Worm (Caenorhabditis elegans) whole organism, late embryonic: ENCODE data around the gene ddl-1.

Source experiments
- F13H6.1 ChIP-seq: sonication (generic microtip); optimal IDR thresholded peaks from 2 replicates; lab custom pipeline; 2016; ENCODE audit warnings: missing genetic modification characterization, missing compliant biosample characterization
- T23F11.4 ChIP-seq: fragments of 200-800 bp; sonication (Bioruptor generic); optimal IDR thresholded peaks from 2 replicates; lab custom pipeline; 2018; ENCODE audit warnings: mild to moderate bottlenecking, missing genetic modification characterization, missing compliant biosample characterization
- ama-1 ChIP-seq: fragments of 150-350 bp; optimal IDR thresholded peaks from 2 replicates; lab custom pipeline; 2014
- ceh-14 ChIP-seq: sonication (generic microtip); optimal IDR thresholded peaks from 2 replicates; lab custom pipeline; 2016; ENCODE audit warnings: missing genotype, missing genetic modification characterization, missing compliant biosample characterization
- ceh-18 ChIP-seq: sonication (generic microtip); optimal IDR thresholded peaks from 2 replicates; lab custom pipeline; 2016; ENCODE audit warnings: missing genetic modification characterization, missing compliant biosample characterization
- ceh-19 ChIP-seq: fragments of 200-800 bp; sonication (Bioruptor generic); optimal IDR thresholded peaks from 2 replicates; lab custom pipeline; 2018; ENCODE audit warnings: mild to moderate bottlenecking, missing genetic modification characterization, missing compliant biosample characterization
- ceh-2 ChIP-seq: sonication (generic microtip); optimal IDR thresholded peaks from 2 replicates; lab custom pipeline; 2016; ENCODE audit warnings: missing genotype, missing genetic modification characterization, missing compliant biosample characterization
- ceh-22 ChIP-seq: sonication (generic microtip); optimal IDR thresholded peaks from 2 replicates; lab custom pipeline; 2017; ENCODE audit warnings: missing biosample characterization, missing genetic modification characterization
- ceh-24 ChIP-seq: sonication (generic microtip); optimal IDR thresholded peaks from 2 replicates; lab custom pipeline; 2016; ENCODE audit warnings: mild to moderate bottlenecking, missing genetic modification characterization, missing compliant biosample characterization
- ceh-31 ChIP-seq: sonication (generic microtip); optimal IDR thresholded peaks from 2 replicates; lab custom pipeline; 2016; ENCODE audit warnings: missing genetic modification characterization, missing compliant biosample characterization
- ceh-34 ChIP-seq: sonication (generic microtip); optimal IDR thresholded peaks from 2 replicates; lab custom pipeline; 2016; ENCODE audit warnings: mild to moderate bottlenecking, missing genetic modification characterization, missing compliant biosample characterization
- ceh-6 ChIP-seq: fragments of 200-800 bp; sonication (Bioruptor generic); optimal IDR thresholded peaks from 2 replicates; lab custom pipeline; 2018; ENCODE audit warnings: mild to moderate bottlenecking, missing genetic modification characterization, missing compliant biosample characterization
- che-1 ChIP-seq: sonication (generic microtip); optimal IDR thresholded peaks from 2 replicates; lab custom pipeline; 2016; ENCODE audit warnings: mild to moderate bottlenecking, missing genetic modification characterization, missing compliant biosample characterization
- dmd-4 ChIP-seq: sonication (generic microtip); optimal IDR thresholded peaks from 2 replicates; lab custom pipeline; 2016; ENCODE audit warnings: borderline replicate concordance, missing genetic modification characterization, missing compliant biosample characterization
- dve-1 ChIP-seq: sonication (generic microtip); optimal IDR thresholded peaks from 2 replicates; lab custom pipeline; 2017; ENCODE audit warnings: antibody characterized with exemption, mild to moderate bottlenecking, missing genetic modification characterization, missing compliant biosample characterization
- elt-2 ChIP-seq: sonication (generic microtip); optimal IDR thresholded peaks from 2 replicates; lab custom pipeline; 2016; ENCODE audit warnings: missing genetic modification reagents, missing genetic modification characterization, missing compliant biosample characterization
- elt-4 ChIP-seq: sonication (generic microtip); optimal IDR thresholded peaks from 2 replicates; lab custom pipeline; 2016; ENCODE audit warnings: missing genetic modification characterization, missing compliant biosample characterization
- ets-4 ChIP-seq: sonication (generic microtip); optimal IDR thresholded peaks from 2 replicates; lab custom pipeline; 2016; ENCODE audit warnings: missing genetic modification characterization, missing compliant biosample characterization
- fax-1 ChIP-seq: sonication (generic microtip); optimal IDR thresholded peaks from 2 replicates; lab custom pipeline; 2016; ENCODE audit warnings: missing genotype, missing genetic modification characterization, missing compliant biosample characterization
- fkh-10 ChIP-seq: fragments of 150-350 bp; optimal IDR thresholded peaks from 2 replicates; lab custom pipeline; 2014; ENCODE audit warnings: missing biosample characterization, missing genetic modification reagents, missing genetic modification characterization
- gmeb-2 ChIP-seq: sonication (generic microtip); optimal IDR thresholded peaks from 2 replicates; lab custom pipeline; 2016; ENCODE audit warnings: missing genetic modification characterization, inconsistent platforms, missing compliant biosample characterization
- hlh-15 ChIP-seq: sonication (generic microtip); optimal IDR thresholded peaks from 2 replicates; lab custom pipeline; 2016; ENCODE audit warnings: missing genetic modification characterization, missing compliant biosample characterization
- hlh-30 ChIP-seq: sonication (generic microtip); optimal IDR thresholded peaks from 2 replicates; lab custom pipeline; 2017; ENCODE audit warnings: antibody characterized with exemption, missing genetic modification characterization, missing compliant biosample characterization; ENCODE audit not compliant: insufficient read depth
- lim-6 ChIP-seq: sonication (generic microtip); optimal IDR thresholded peaks from 2 replicates; lab custom pipeline; 2016; ENCODE audit warnings: missing genetic modification characterization, missing compliant biosample characterization
- madf-2 ChIP-seq: sonication (generic microtip); optimal IDR thresholded peaks from 2 replicates; lab custom pipeline; 2017; ENCODE audit warnings: missing genetic modification characterization, missing compliant biosample characterization
- mec-3 ChIP-seq: sonication (generic microtip); optimal IDR thresholded peaks from 2 replicates; lab custom pipeline; 2016; ENCODE audit warnings: borderline replicate concordance, missing genetic modification characterization, missing compliant biosample characterization
- nfya-1 ChIP-seq: sonication (generic microtip); optimal IDR thresholded peaks from 2 replicates; lab custom pipeline; 2017; ENCODE audit warnings: missing genetic modification characterization, mild to moderate bottlenecking, missing compliant biosample characterization, antibody characterized with exemption, moderate library complexity
- npax-4 ChIP-seq: sonication (generic microtip); optimal IDR thresholded peaks from 2 replicates; lab custom pipeline; 2016; ENCODE audit warnings: missing genetic modification characterization, missing compliant biosample characterization
- pag-3 ChIP-seq: sonication (generic microtip); optimal IDR thresholded peaks from 2 replicates; lab custom pipeline; 2016; ENCODE audit warnings: missing compliant biosample characterization, missing genetic modification characterization, borderline replicate concordance
- pat-9 ChIP-seq: fragments of 200-800 bp; sonication (Bioruptor generic); optimal IDR thresholded peaks from 2 replicates; lab custom pipeline; 2018; ENCODE audit warnings: mild to moderate bottlenecking, missing genetic modification characterization, moderate library complexity, missing compliant biosample characterization
- pha-4 ChIP-seq: fragments of 150-350 bp; optimal IDR thresholded peaks from 2 replicates; lab custom pipeline; 2018; ENCODE audit warnings: missing biosample characterization, missing genetic modification reagents, missing genetic modification characterization
- pros-1 ChIP-seq: fragments of 150-350 bp; optimal IDR thresholded peaks from 2 replicates; lab custom pipeline; 2014; ENCODE audit warnings: missing biosample characterization, missing genetic modification reagents, missing genetic modification characterization
- rnt-1 ChIP-seq: sonication (generic microtip); optimal IDR thresholded peaks from 2 replicates; lab custom pipeline; 2016; ENCODE audit warnings: missing genetic modification characterization, missing compliant biosample characterization
- sdc-2 ChIP-seq: sonication (generic microtip); optimal IDR thresholded peaks from 2 replicates; lab custom pipeline; 2016; ENCODE audit warnings: missing genotype, missing genetic modification characterization, missing compliant biosample characterization
- syd-9 ChIP-seq: sonication (generic microtip); optimal IDR thresholded peaks from 2 replicates; lab custom pipeline; 2016; ENCODE audit warnings: mild to moderate bottlenecking, missing genetic modification characterization, moderate library complexity, missing compliant biosample characterization
- tbx-2 ChIP-seq: sonication (generic microtip); optimal IDR thresholded peaks from 2 replicates; lab custom pipeline; 2016; ENCODE audit warnings: missing genetic modification characterization, missing compliant biosample characterization
- tbx-7 ChIP-seq: sonication (generic microtip); optimal IDR thresholded peaks from 2 replicates; lab custom pipeline; 2016; ENCODE audit warnings: missing genotype, missing genetic modification characterization, missing compliant biosample characterization
- unc-3 ChIP-seq, 2 experiments: fragments of 200-800 bp in 1 of 2; sonication (Bioruptor generic) in 1 of 2; sonication (generic microtip) in 1 of 2; conservative IDR thresholded peaks in 1 of 2; optimal IDR thresholded peaks in 1 of 2; 2 replicates each; pipeline versions ENCODE4 v1.3.6 to Lab custom; 2016 to 2022; ENCODE audit warnings: missing compliant biosample characterization in 2 of 2, missing genetic modification characterization in 2 of 2, missing genetic modification reagents in 1 of 2
- unc-42 ChIP-seq: sonication (generic microtip); optimal IDR thresholded peaks from 2 replicates; lab custom pipeline; 2016; ENCODE audit warnings: missing genotype, missing genetic modification characterization, missing compliant biosample characterization
- unc-55 ChIP-seq: sonication (generic microtip); optimal IDR thresholded peaks from 2 replicates; lab custom pipeline; 2017; ENCODE audit warnings: missing biosample characterization, missing genetic modification reagents, missing genetic modification characterization
- unc-86 ChIP-seq: sonication (generic microtip); optimal IDR thresholded peaks from 2 replicates; lab custom pipeline; 2016; ENCODE audit warnings: missing genetic modification characterization, missing compliant biosample characterization
- zip-5 ChIP-seq: sonication (generic microtip); optimal IDR thresholded peaks from 2 replicates; lab custom pipeline; 2016; ENCODE audit warnings: missing genetic modification characterization, missing compliant biosample characterization

The ddl-1 gene

ce11 chrII:5660736-5661734 lies 12.9 kb upstream of the ddl-1 start, which contains the start of the genes ift-43 and mdt-26 (continued):
- TF ChIP-seq dve-1 (tag; lab: Kevin White, UChicago): peak; percentile 27
- TF ChIP-seq unc-55 (GFP tag; lab: Kevin White, UChicago): peak; percentile 70
- peak; percentile 53 for TF ChIP-seq ceh-22 (tag; lab: Kevin White, UChicago)
- peak; percentile 59 for TF ChIP-seq gmeb-2 (tag; lab: Kevin White, UChicago)
- TF ChIP-seq ceh-34: peak; percentile 9
- TF ChIP-seq dmd-4: no peak
- no peak for TF ChIP-seq T23F11.4 (GFP tag; lab: Kevin White, UChicago)
- peak; percentile 73 for TF ChIP-seq tbx-2 (tag; lab: Kevin White, UChicago)
- peak; percentile 67 for TF ChIP-seq elt-2 (tag; lab: Kevin White, UChicago)
- no peak for TF ChIP-seq npax-4 (tag; lab: Kevin White, UChicago)
- TF ChIP-seq rnt-1 (tag; lab: Kevin White, UChicago): peak; percentile 57
- 0 out of 2 replicates have a peak, but pooled peaks have one; percentile 28 for TF ChIP-seq unc-3 (GFP tag; conservative IDR thresholded peaks at IDR 0.05; lab: Robert Waterston, UW)
- TF ChIP-seq unc-3 (tag; optimal IDR thresholded peaks at IDR 0.05; lab: Kevin White, UChicago): no peak
- peak; percentile 23 for TF ChIP-seq ets-4 (tag; lab: Kevin White, UChicago)
- no peak for TF ChIP-seq ceh-24 (tag; lab: Kevin White, UChicago)
- no peak for TF ChIP-seq unc-86 (tag; lab: Kevin White, UChicago)
- TF ChIP-seq sdc-2: peak; percentile 41
- peak; percentile 98 for TF ChIP-seq ama-1 (lab: Kevin White, UChicago)
- peak; percentile 14 for TF ChIP-seq tbx-7 (tag; lab: Kevin White, UChicago)
- TF ChIP-seq fax-1 (tag; lab: Kevin White, UChicago): no peak

DNA sequence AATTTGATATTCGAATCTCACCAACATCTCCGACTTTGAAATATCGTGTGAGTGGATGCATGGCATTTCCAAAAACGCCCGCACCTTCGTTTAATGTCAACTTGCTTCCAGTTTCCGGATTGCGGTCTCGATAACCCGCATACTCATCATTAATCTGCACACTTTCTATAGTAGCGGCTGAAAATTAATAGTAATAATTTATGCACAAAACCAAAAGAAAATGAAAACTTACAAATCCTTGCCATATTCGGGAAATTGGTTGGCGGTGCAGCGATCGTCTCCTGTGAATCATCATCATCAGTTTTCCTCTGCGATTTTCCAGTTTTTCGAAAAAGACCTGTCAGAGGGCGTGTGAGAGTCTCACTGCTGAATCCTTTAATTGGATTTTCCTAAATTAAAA lies 12.0 kb upstream of the ddl-1 start:
- no peak for TF ChIP-seq ceh-31
- no peak for TF ChIP-seq ceh-6
- no peak for TF ChIP-seq fkh-10 (GFP tag; lab: Kevin White, UChicago)
- no peak for TF ChIP-seq ceh-18 (tag; lab: Kevin White, UChicago)
- no peak for TF ChIP-seq syd-9 (tag; lab: Kevin White, UChicago)

DNA sequence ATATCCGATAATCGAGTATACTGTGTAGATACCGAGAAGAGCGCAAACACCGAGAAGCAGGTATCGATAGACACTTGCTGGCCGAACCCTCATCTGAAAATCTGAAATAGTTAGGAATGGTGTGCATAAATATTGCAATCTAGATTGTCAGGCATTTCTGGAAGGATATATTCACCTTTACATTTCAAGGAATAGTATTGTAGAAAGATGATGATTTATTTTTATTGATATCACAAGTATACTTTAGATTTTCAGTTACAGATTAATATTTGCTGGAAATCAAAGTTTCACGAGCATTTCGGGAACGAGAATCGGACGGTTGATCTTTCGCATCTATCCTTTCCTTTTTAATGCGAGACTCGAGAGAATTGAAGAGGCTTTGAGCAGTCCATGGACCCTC lies 11.5 kb upstream of the ddl-1 start, which contains the start of gene fut-3:
fut-3 (minus strand) TSS at position 101 of the 400 bp plus-strand sequence.
- no peak for TF ChIP-seq ceh-34
- TF ChIP-seq ceh-2: no peak
- no peak for TF ChIP-seq ceh-24 (tag; lab: Kevin White, UChicago)
- TF ChIP-seq dmd-4: no peak
- TF ChIP-seq mec-3 (tag; lab: Kevin White, UChicago): no peak
- TF ChIP-seq unc-42 (tag; lab: Kevin White, UChicago): no peak
- TF ChIP-seq unc-86 (tag; lab: Kevin White, UChicago): no peak

ce11 chrII:5654215-5654614 lies 6.0 kb upstream of the ddl-1 start, which contains the start of gene F59E12.1:
Gene F59E12.1 (plus strand): TSS chrII:5654515.
- TF ChIP-seq lim-6 (no peak), ama-1 (lab: Kevin White, UChicago) (no peak), F13H6.1 (tag; lab: Kevin White, UChicago) (no peak), nfya-1 (no peak), madf-2 (tag; lab: Kevin White, UChicago) (no peak), elt-4 (tag; lab: Kevin White, UChicago) (no peak), pros-1 (tag; lab: Kevin White, UChicago) (no peak), tbx-7 (tag; lab: Kevin White, UChicago) (no peak), zip-5 (tag; lab: Kevin White, UChicago) (no peak), hlh-15 (no peak), ceh-19 (GFP tag; lab: Kevin White, UChicago) (no peak), pag-3 (tag; lab: Kevin White, UChicago) (no peak), pat-9 (tag; lab: Kevin White, UChicago) (no peak), T23F11.4 (GFP tag; lab: Kevin White, UChicago) (no peak), che-1 (tag; lab: Kevin White, UChicago) (no peak), unc-86 (tag; lab: Kevin White, UChicago) (no peak), pha-4 (tag; lab: Kevin White, UChicago) (no peak), hlh-30 (tag; lab: Kevin White, UChicago) (no peak), ceh-14 (tag; lab: Kevin White, UChicago) (no peak)
